Worm (Caenorhabditis elegans): ENCODE data around the gene F52E1.3.

ce11 chrV:8349950-8350349 lies 44.6 kb upstream of the F52E1.3 start:
- TF ChIP-seq cnd-1 (tag; optimal IDR thresholded peaks at IDR 0.05) (no peak), blmp-1 (tag; optimal IDR thresholded peaks at IDR 0.05) (no peak), pha-4 (tag; optimal IDR thresholded peaks at IDR 0.05) (no peak), nhr-76 (tag; optimal IDR thresholded peaks at IDR 0.05) (no peak), nhr-12 (tag; optimal IDR thresholded peaks at IDR 0.05) (no peak), unc-39 (tag; optimal IDR thresholded peaks at IDR 0.05) (no peak), ztf-11 (tag; optimal IDR thresholded peaks at IDR 0.05) (no peak), nhr-237 (tag; optimal IDR thresholded peaks at IDR 0.05) (no peak)

Measured in whole organism, mixed stage, embryonic.